Fruit fly (Drosophila melanogaster): ENCODE results near the gene Nedd4.

The Nedd4 gene

DNA sequence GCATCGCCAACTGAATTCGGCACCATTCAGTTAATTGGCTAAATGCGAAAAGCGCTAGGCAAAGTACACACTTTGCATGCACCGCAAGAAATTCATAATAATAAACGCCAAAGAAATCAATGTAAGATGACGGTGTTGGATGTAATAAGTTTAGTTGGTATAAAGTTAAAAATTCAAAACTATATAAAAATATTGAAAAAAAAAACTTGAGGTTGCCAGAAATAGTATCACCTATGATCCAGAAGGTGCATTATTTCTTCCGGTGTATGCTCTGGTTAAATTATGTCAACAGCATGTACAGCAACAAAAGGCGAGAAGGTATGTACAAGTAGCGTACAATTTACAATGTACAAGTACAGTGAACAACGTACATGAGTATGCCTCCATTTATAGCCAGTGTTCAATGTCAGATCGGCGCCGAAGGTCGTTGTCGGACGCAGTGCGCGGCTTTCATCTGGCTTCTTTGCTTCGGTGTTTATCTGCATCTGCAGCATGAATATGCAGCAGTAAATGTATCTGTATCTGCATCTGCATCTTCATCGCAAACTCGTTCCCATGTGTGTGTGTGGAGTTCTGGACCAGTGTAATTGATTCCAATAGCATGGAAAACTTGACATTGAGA lies 32.9 kb upstream of the Nedd4 start (continued):
- no peak for TF ChIP-seq emc (GFP tag; optimal IDR thresholded peaks at IDR 0.05)
- no peak for TF ChIP-seq Gsc (GFP tag; IDR thresholded peaks at IDR 0.05)
- no peak for TF ChIP-seq Fer3 (tag; optimal IDR thresholded peaks at IDR 0.05)
- TF ChIP-seq Dek (tag; optimal IDR thresholded peaks at IDR 0.05) = no peak
- TF ChIP-seq sqz (GFP tag; optimal IDR thresholded peaks at IDR 0.05) = no peak
- TF ChIP-seq CG7357 (GFP tag; IDR thresholded peaks at IDR 0.05) = no peak
- no peak for TF ChIP-seq abd-A (tag; optimal IDR thresholded peaks at IDR 0.05)
- no peak for TF ChIP-seq CTCF (GFP tag; optimal IDR thresholded peaks at IDR 0.05)
- TF ChIP-seq CG10565 (GFP tag; optimal IDR thresholded peaks at IDR 0.05) = no peak
- no peak for TF ChIP-seq CG15011 (GFP tag; optimal IDR thresholded peaks at IDR 0.05)
- TF ChIP-seq CG4617 (GFP tag; optimal IDR thresholded peaks at IDR 0.05; ENCODE audit: borderline replicate concordance) = no peak
- TF ChIP-seq CG17385 (GFP tag; optimal IDR thresholded peaks at IDR 0.05) = no peak
- no peak for TF ChIP-seq bcd (GFP tag; optimal IDR thresholded peaks at IDR 0.05)
- TF ChIP-seq CG11723 (GFP tag; optimal IDR thresholded peaks at IDR 0.05) = no peak
- TF ChIP-seq CG12236 (GFP tag; optimal IDR thresholded peaks at IDR 0.05) = no peak
- TF ChIP-seq Asciz (GFP tag; optimal IDR thresholded peaks at IDR 0.05) = peak; percentile 5
- TF ChIP-seq Poxn (GFP tag; IDR thresholded peaks at IDR 0.05) = no peak
- TF ChIP-seq ranshi (GFP tag; IDR thresholded peaks at IDR 0.05) = no peak
- no peak for TF ChIP-seq CG14965 (GFP tag; optimal IDR thresholded peaks at IDR 0.05; ENCODE audit: borderline replicate concordance)
- TF ChIP-seq CG12104 (GFP tag; optimal IDR thresholded peaks at IDR 0.05) = no peak
- no peak for TF ChIP-seq Ravus (GFP tag; IDR thresholded peaks at IDR 0.05)
- no peak for TF ChIP-seq Dp (GFP tag; optimal IDR thresholded peaks at IDR 0.05)
- no peak for TF ChIP-seq danr (GFP tag; IDR thresholded peaks at IDR 0.05)
- TF ChIP-seq CG6654 (GFP tag; optimal IDR thresholded peaks at IDR 0.05) = no peak
- TF ChIP-seq sc (optimal IDR thresholded peaks at IDR 0.05) = no peak
- no peak for TF ChIP-seq sc (GFP tag; optimal IDR thresholded peaks at IDR 0.05)
- peak in 1 of 2 experiments; percentile 56 for TF ChIP-seq Hr51 (GFP tag; optimal IDR thresholded peaks at IDR 0.05)
- TF ChIP-seq CG2129 (GFP tag; IDR thresholded peaks at IDR 0.05; ENCODE audit: partially characterized antibody) = no peak
- peak; percentile 28 for TF ChIP-seq nmo (GFP tag; optimal IDR thresholded peaks at IDR 0.05)
- TF ChIP-seq gem (tag; optimal IDR thresholded peaks at IDR 0.05) = peak; percentile 58
- TF ChIP-seq salm (tag; optimal IDR thresholded peaks at IDR 0.05) = no peak
- no peak for TF ChIP-seq CG13624 (GFP tag; optimal IDR thresholded peaks at IDR 0.05)
- no peak for TF ChIP-seq CG1602 (GFP tag; optimal IDR thresholded peaks at IDR 0.05)
- no peak for TF ChIP-seq CG18599 (GFP tag; optimal IDR thresholded peaks at IDR 0.05)
- TF ChIP-seq croc (GFP tag; conservative IDR thresholded peaks at IDR 0.05) = no peak
- TF ChIP-seq Drgx (GFP tag; IDR thresholded peaks at IDR 0.05) = peak; percentile 76
- TF ChIP-seq knrl (GFP tag; IDR thresholded peaks at IDR 0.05; ENCODE audit: partially characterized antibody) = no peak
- TF ChIP-seq CG15601 (tag; optimal IDR thresholded peaks at IDR 0.05) = no peak
- TF ChIP-seq Dip3 (GFP tag; optimal IDR thresholded peaks at IDR 0.05) = no peak
- no peak for TF ChIP-seq pnt (GFP tag; optimal IDR thresholded peaks at IDR 0.05)
- TF ChIP-seq tap (tag; optimal IDR thresholded peaks at IDR 0.05) = no peak
- TF ChIP-seq gro (GFP tag; optimal IDR thresholded peaks at IDR 0.05) = no peak
- no peak for TF ChIP-seq YL-1 (GFP tag; optimal IDR thresholded peaks at IDR 0.05)
- no peak for TF ChIP-seq CG12071 (GFP tag; optimal IDR thresholded peaks at IDR 0.05)
- no peak for TF ChIP-seq CG3847 (GFP tag; IDR thresholded peaks at IDR 0.05)
- no peak for TF ChIP-seq z (GFP tag; IDR thresholded peaks at IDR 0.05)
- TF ChIP-seq CG3407 (GFP tag; optimal IDR thresholded peaks at IDR 0.05) = no peak
- TF ChIP-seq Lhr (GFP tag; optimal IDR thresholded peaks at IDR 0.05) = no peak
- TF ChIP-seq mam (GFP tag; optimal IDR thresholded peaks at IDR 0.05) = no peak
- no peak for TF ChIP-seq rib (GFP tag; IDR thresholded peaks at IDR 0.05)
- TF ChIP-seq CG6765 (GFP tag; optimal IDR thresholded peaks at IDR 0.05) = no peak
